Worm (Caenorhabditis elegans) whole organism, L4/young adult: ENCODE results near the gene fbxa-76.

ENCODE experiments used
- W03F9.2 ChIP-seq: fragments of 150-350 bp; optimal IDR thresholded peaks from 2 replicates; lab custom pipeline; 2014; ENCODE audit warnings: missing biosample characterization, missing genetic modification characterization
- dao-5 ChIP-seq: sonication (generic microtip); optimal IDR thresholded peaks from 2 replicates; lab custom pipeline; 2016; ENCODE audit warnings: missing genotype, missing genetic modification characterization, moderate library complexity, missing compliant biosample characterization
- him-1 ChIP-seq: sonication (generic microtip); optimal IDR thresholded peaks from 2 replicates; lab custom pipeline; 2016; ENCODE audit warnings: missing genotype, missing genetic modification reagents, missing genetic modification characterization, missing compliant biosample characterization

The fbxa-76 gene

DNA sequence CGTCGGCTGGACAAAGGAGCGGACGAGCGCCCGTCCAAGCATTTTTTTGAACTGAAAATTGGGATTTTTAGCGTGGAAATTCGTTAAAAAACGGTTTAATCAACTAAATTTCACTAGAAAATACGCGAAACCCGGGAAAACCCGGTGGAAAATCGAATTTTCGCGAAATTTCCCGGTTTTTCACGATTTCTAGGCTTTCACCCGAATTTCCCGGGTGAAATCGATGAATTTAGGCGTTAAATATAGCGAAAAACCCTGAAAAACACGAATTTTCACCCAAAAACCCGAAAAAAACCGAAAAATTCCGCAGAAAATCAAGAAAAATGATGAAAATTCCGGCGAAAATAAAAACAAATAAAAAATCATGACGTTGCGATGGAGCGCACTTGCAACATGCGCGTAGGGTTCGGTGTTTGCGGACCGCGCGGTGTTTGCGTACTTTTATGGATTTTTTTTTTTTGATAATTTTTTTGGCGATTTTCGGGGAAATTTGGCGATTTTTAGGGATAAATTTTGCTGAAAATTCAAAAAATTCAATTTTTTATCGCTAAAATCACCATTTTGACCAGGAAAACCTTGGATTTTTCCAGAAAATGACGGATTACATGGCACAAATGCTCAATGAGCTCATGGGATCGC is 46.9 kb downstream of the fbxa-76 start, which contains the start of the genes mrpl-45 and Y119D3B.12:
mrpl-45 (minus strand) TSS at position 51 of the 639 bp plus-strand sequence.
Y119D3B.12 (plus strand) TSS at position 589 of the 639 bp plus-strand sequence.
- TF ChIP-seq W03F9.2 (tag; lab: Kevin White, UChicago) (peak; percentile 76), him-1 (tag; lab: Kevin White, UChicago) (no peak), dao-5 (tag; lab: Kevin White, UChicago) (no peak)
